Worm (Caenorhabditis elegans): ENCODE measurements around the gene best-19.

DNA sequence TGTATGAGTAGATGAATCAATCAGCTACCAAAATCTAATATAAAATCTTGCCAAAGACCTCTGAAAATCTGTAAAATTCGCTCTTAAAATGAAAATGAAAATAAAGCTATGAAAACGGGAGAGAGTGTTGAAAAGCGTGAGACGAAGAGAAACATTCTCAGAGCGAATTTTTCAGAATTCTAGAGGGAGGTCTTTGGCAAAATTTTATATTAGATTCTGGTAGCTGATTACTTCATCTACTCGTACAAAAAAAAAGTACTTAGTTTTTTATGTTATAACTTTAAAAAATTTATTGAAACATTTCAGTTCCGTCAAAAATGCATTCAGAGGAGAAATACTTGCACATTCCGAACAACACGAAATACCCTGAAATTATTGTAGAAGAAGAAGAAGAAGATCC lies 41.3 kb downstream of the best-19 start, which contains the start of gene drl-1:
- TF ChIP-seq mep-1 (tag; optimal IDR thresholded peaks at IDR 0.05) (no peak), mab-5 (tag; optimal IDR thresholded peaks at IDR 0.05) (no peak), elt-1 (tag; optimal IDR thresholded peaks at IDR 0.05; ENCODE audit: borderline replicate concordance, insufficient read depth) (no peak), nhr-12 (tag; optimal IDR thresholded peaks at IDR 0.05) (no peak), ces-1 (GFP tag; optimal IDR thresholded peaks at IDR 0.05) (no peak)
